Worm (Caenorhabditis elegans): ENCODE data around the gene pst-2.

The pst-2 gene

ce11 chrIII:5701491-5701890 lies 21.3 kb downstream of the pst-2 start:
- TF ChIP-seq ceh-91 (GFP tag; IDR thresholded peaks at IDR 0.05) (peak; percentile 41; the same call in 1 of the 2 replicates), D2030.7 (GFP tag; IDR thresholded peaks at IDR 0.05) (peak; percentile 41; the same call in 1 of the 2 replicates), mel-28 (tag; optimal IDR thresholded peaks at IDR 0.05; ENCODE audit: borderline replicate concordance) (no peak), efl-1 (GFP tag; optimal IDR thresholded peaks at IDR 0.05) (peak; percentile 83), K12H6.12 (tag; optimal IDR thresholded peaks at IDR 0.05) (no peak), lsl-1 (GFP tag; optimal IDR thresholded peaks at IDR 0.05) (peak; percentile 80), madf-8 (GFP tag; conservative IDR thresholded peaks at IDR 0.05) (peak; percentile 49), xnd-1 (tag; optimal IDR thresholded peaks at IDR 0.05) (peak; percentile 21), madf-6 (GFP tag; IDR thresholded peaks at IDR 0.05) (peak; percentile 78), F33H1.4 (GFP tag; IDR thresholded peaks at IDR 0.05) (peak; percentile 79)

- TF ChIP-seq hsf-1 (GFP tag; IDR thresholded peaks at IDR 0.05) (peak; percentile 60), rcor-1 (GFP tag; IDR thresholded peaks at IDR 0.05) (no peak), lin-54 (GFP tag; optimal IDR thresholded peaks at IDR 0.05) (peak; percentile 65), C17E4.6 (GFP tag; IDR thresholded peaks at IDR 0.05) (0 out of 2 replicates have a peak, but pooled peaks have one; percentile 45), xnd-1 (tag; optimal IDR thresholded peaks at IDR 0.05) (peak; percentile 34), snpc-1.1 (tag; optimal IDR thresholded peaks at IDR 0.05; ENCODE audit: insufficient read depth) (peak; percentile 57), egl-44 (GFP tag; IDR thresholded peaks at IDR 0.05) (0 out of 2 replicates have a peak, but pooled peaks have one; percentile 24), madf-6 (GFP tag; IDR thresholded peaks at IDR 0.05) (peak; percentile 78), tbp1 (GFP tag; optimal IDR thresholded peaks at IDR 0.05) (peak; percentile 28), hmg-20 (GFP tag; IDR thresholded peaks at IDR 0.05) (no peak), lin-26 (GFP tag; IDR thresholded peaks at IDR 0.05) (peak; percentile 74), ztf-18 (tag; optimal IDR thresholded peaks at IDR 0.05) (peak; percentile 21), athp-1 (tag; optimal IDR thresholded peaks at IDR 0.05) (peak; percentile 46), F39B2.1 (GFP tag; IDR thresholded peaks at IDR 0.05) (no peak), hrde-1 (tag; optimal IDR thresholded peaks at IDR 0.05; ENCODE audit: borderline replicate concordance) (peak; percentile 12), tlf-1 (GFP tag; optimal IDR thresholded peaks at IDR 0.05) (peak; percentile 54), Y53G8AR.9 (GFP tag; conservative IDR thresholded peaks at IDR 0.05) (peak; percentile 68; the same call in 1 of the 2 replicates), rec-8 (tag; optimal IDR thresholded peaks at IDR 0.05) (no peak), F49E8.2 (tag; optimal IDR thresholded peaks at IDR 0.05; ENCODE audit: insufficient read depth) (peak; percentile 38), cebp-1 (GFP tag; IDR thresholded peaks at IDR 0.05) (no peak), cebp-1 (tag; optimal IDR thresholded peaks at IDR 0.05) (peak; percentile 27), lin-35 (GFP tag; optimal IDR thresholded peaks at IDR 0.05) (peak in 1 of 3 experiments; percentile 10), ZK185.1 (tag; optimal IDR thresholded peaks at IDR 0.05; ENCODE audit: poor library complexity, severe bottlenecking) (no peak), unc-130 (GFP tag; optimal IDR thresholded peaks at IDR 0.05) (peak; percentile 45), madf-3 (GFP tag; IDR thresholded peaks at IDR 0.05) (peak; percentile 66; the same call in 1 of the 2 replicates), ekl-4 (GFP tag; IDR thresholded peaks at IDR 0.05) (peak; percentile 70), B0336.3 (GFP tag; IDR thresholded peaks at IDR 0.05) (peak; percentile 97), efl-1 (GFP tag; optimal IDR thresholded peaks at IDR 0.05) (peak; percentile 19), ceh-100 (GFP tag; IDR thresholded peaks at IDR 0.05) (peak; percentile 16; the same call in 1 of the 2 replicates), attf-6 (GFP tag; IDR thresholded peaks at IDR 0.05) (peak; percentile 76), die-1 (tag; optimal IDR thresholded peaks at IDR 0.05) (peak; percentile 50), ztf-26 (tag; optimal IDR thresholded peaks at IDR 0.05) (no peak), ceh-79 (tag; optimal IDR thresholded peaks at IDR 0.05) (no peak), lsl-1 (GFP tag; optimal IDR thresholded peaks at IDR 0.05) (peak; percentile 38), F33H1.4 (GFP tag; IDR thresholded peaks at IDR 0.05) (peak; percentile 46)
Observed at ce11 chrIII:5705228-5705888, 25.1 kb downstream of the pst-2 start, which contains the start of gene swp-1. Gene swp-1, minus strand, starts transcription at chrIII:5705525.
